Fruit fly (Drosophila melanogaster): ENCODE data around the gene Tbh.

Gene Tbh

dm6 chrX:8058446-8058900, 63.0 kb downstream of the Tbh start (continued):
- no peak for TF ChIP-seq NC2α (GFP tag; optimal IDR thresholded peaks at IDR 0.05)
- no peak for TF ChIP-seq knrl (GFP tag; IDR thresholded peaks at IDR 0.05; ENCODE audit: partially characterized antibody)
- TF ChIP-seq CG9437 (GFP tag; optimal IDR thresholded peaks at IDR 0.05), result peak; percentile 98
- TF ChIP-seq Bgb (GFP tag; IDR thresholded peaks at IDR 0.05; ENCODE audit: partially characterized antibody), result peak; percentile 29; the same call in 1 of the 2 replicates
- no peak for TF ChIP-seq eve (GFP tag; optimal IDR thresholded peaks at IDR 0.05)
- TF ChIP-seq Hr78 (GFP tag; optimal IDR thresholded peaks at IDR 0.05), result peak in 1 of 2 experiments; percentile 19
- no peak for TF ChIP-seq danr (GFP tag; IDR thresholded peaks at IDR 0.05)
- TF ChIP-seq CG1602 (GFP tag; optimal IDR thresholded peaks at IDR 0.05), result no peak
- no peak for TF ChIP-seq HmgZ (tag; optimal IDR thresholded peaks at IDR 0.05)
- TF ChIP-seq CG10366 (GFP tag; IDR thresholded peaks at IDR 0.05), result no peak

dm6 chrX:8059629-8060028, 64.1 kb downstream of the Tbh start:
- peak; percentile 26; the same call in 1 of the 3 replicates for TF ChIP-seq sr (GFP tag; IDR thresholded peaks at IDR 0.05)
- TF ChIP-seq BtbVII (GFP tag; optimal IDR thresholded peaks at IDR 0.05), result no peak
- TF ChIP-seq CG34422 (GFP tag; IDR thresholded peaks at IDR 0.05), result peak; percentile 17; the same call in 1 of the 3 replicates
- TF ChIP-seq CG2199 (GFP tag; IDR thresholded peaks at IDR 0.05), result 0 out of 3 replicates have a peak, but pooled peaks have one; percentile 13
- no peak for TF ChIP-seq CG13296 (GFP tag; optimal IDR thresholded peaks at IDR 0.05)
- peak; percentile 20 for TF ChIP-seq nerfin-1 (tag; optimal IDR thresholded peaks at IDR 0.05)

- TF ChIP-seq CG3281 (GFP tag; optimal IDR thresholded peaks at IDR 0.05) (peak; percentile 0), CG9437 (GFP tag; optimal IDR thresholded peaks at IDR 0.05) (peak; percentile 99), D (optimal IDR thresholded peaks at IDR 0.05) (no peak), D (GFP tag; optimal IDR thresholded peaks at IDR 0.05) (peak; percentile 3), CG12659 (GFP tag; optimal IDR thresholded peaks at IDR 0.05) (peak; percentile 28), eve (GFP tag; optimal IDR thresholded peaks at IDR 0.05) (peak in 1 of 2 experiments; percentile 29), ham (GFP tag; IDR thresholded peaks at IDR 0.05) (no peak), Med (GFP tag) (peak; percentile 68), CG31441 (GFP tag; IDR thresholded peaks at IDR 0.05) (no peak), caup (GFP tag; optimal IDR thresholded peaks at IDR 0.05; ENCODE audit: severe bottlenecking) (no peak), CG2116 (GFP tag; optimal IDR thresholded peaks at IDR 0.05) (no peak), schlank (tag; optimal IDR thresholded peaks at IDR 0.05) (no peak), repo (GFP tag; optimal IDR thresholded peaks at IDR 0.05) (no peak), CG17385 (GFP tag; optimal IDR thresholded peaks at IDR 0.05) (peak; percentile 92), luna (GFP tag; optimal IDR thresholded peaks at IDR 0.05) (no peak), CoRest (tag; optimal IDR thresholded peaks at IDR 0.05) (peak; percentile 11), CG13424 (tag; optimal IDR thresholded peaks at IDR 0.05) (peak; percentile 7), Trl (optimal IDR thresholded peaks at IDR 0.05) (peak; percentile 40 to 47), Trl (GFP tag; optimal IDR thresholded peaks at IDR 0.05) (no peak), CG34422 (GFP tag; IDR thresholded peaks at IDR 0.05) (peak; percentile 40; the same call in 1 of the 3 replicates), MESR4 (GFP tag; optimal IDR thresholded peaks at IDR 0.05) (peak; percentile 11), abd-A (tag; optimal IDR thresholded peaks at IDR 0.05) (no peak), CG17359 (tag; optimal IDR thresholded peaks at IDR 0.05) (peak; percentile 22), CG2678 (tag; optimal IDR thresholded peaks at IDR 0.05) (peak; percentile 21), unc-4 (GFP tag; IDR thresholded peaks at IDR 0.05; ENCODE audit: partially characterized antibody) (0 out of 2 replicates have a peak, but pooled peaks have one; percentile 24), CG43689 (GFP tag; IDR thresholded peaks at IDR 0.05) (no peak), CG8924 (tag; optimal IDR thresholded peaks at IDR 0.05) (peak; percentile 56), CG17361 (GFP tag; IDR thresholded peaks at IDR 0.05) (0 out of 3 replicates have a peak, but pooled peaks have one; percentile 7), bsh (GFP tag; optimal IDR thresholded peaks at IDR 0.05) (peak in 1 of 2 experiments; percentile 6), zen2 (GFP tag; IDR thresholded peaks at IDR 0.05; ENCODE audit: partially characterized antibody) (no peak; the same call in 2 of the 3 replicates), YL-1 (GFP tag; optimal IDR thresholded peaks at IDR 0.05) (peak; percentile 42), CG42726 (GFP tag; IDR thresholded peaks at IDR 0.05; ENCODE audit: partially characterized antibody) (no peak)
Measured at dm6 chrX:8060148-8060920, 64.8 kb downstream of the Tbh start.

Measured in whole organism, embryonic.